Fruit fly (Drosophila melanogaster) whole organism, prepupa: ENCODE results near the gene CG7341.

Source experiments
- Blimp-1 ChIP-seq: fragments of 200-800 bp; sonication (Bioruptor generic); optimal IDR thresholded peaks from 3 replicates; lab custom pipeline; 2017; ENCODE audit warnings: missing biosample characterization, missing genetic modification characterization, mild to moderate bottlenecking, moderate library complexity, missing genetic modification reagents
- CG10631 ChIP-seq: fragments of 200-800 bp; sonication (Bioruptor generic); optimal IDR thresholded peaks from 2 replicates; lab custom pipeline; 2016; ENCODE audit warnings: missing biosample characterization, missing genetic modification characterization
- CG10669 ChIP-seq: fragments of 200-800 bp; sonication (Bioruptor generic); optimal IDR thresholded peaks from 3 replicates; lab custom pipeline; 2018; ENCODE audit warnings: missing biosample characterization, mild to moderate bottlenecking, missing genetic modification characterization, moderate library complexity
- CG11294 ChIP-seq: fragments of 200-800 bp; sonication (Bioruptor generic); IDR thresholded peaks from 2 replicates; pipeline ENCODE4 v1.3.6; 2022; ENCODE audit warnings: missing biosample characterization, missing genetic modification characterization
- CG11902 ChIP-seq: fragments of 200-800 bp; sonication (Bioruptor generic); optimal IDR thresholded peaks from 3 replicates; lab custom pipeline; 2016; ENCODE audit warnings: missing biosample characterization, missing genetic modification characterization
- CG15336 ChIP-seq: fragments of 200-800 bp; sonication (Bioruptor generic); IDR thresholded peaks from 2 replicates; pipeline ENCODE4 v1.3.6; 2022; ENCODE audit warnings: missing biosample characterization, missing genetic modification characterization
- CG16779 ChIP-seq: fragments of 200-800 bp; sonication (Bioruptor generic); optimal IDR thresholded peaks from 3 replicates; lab custom pipeline; 2017; ENCODE audit warnings: missing biosample characterization, mild to moderate bottlenecking, missing genetic modification characterization
- CG3032 ChIP-seq: fragments of 200-800 bp; optimal IDR thresholded peaks from 2 replicates; lab custom pipeline; 2019; ENCODE audit warnings: missing biosample characterization, mild to moderate bottlenecking, missing genetic modification characterization, moderate library complexity
- CG32006 ChIP-seq: fragments of 200-800 bp; sonication (Bioruptor generic); optimal IDR thresholded peaks from 3 replicates; lab custom pipeline; 2017; ENCODE audit warnings: missing biosample characterization, mild to moderate bottlenecking, missing genetic modification characterization
- CG3919 ChIP-seq: fragments of 200-800 bp; sonication (Bioruptor generic); optimal IDR thresholded peaks from 3 replicates; lab custom pipeline; 2016; ENCODE audit warnings: missing biosample characterization, missing genetic modification characterization
- CG4318 ChIP-seq: fragments of 200-800 bp; sonication (Bioruptor generic); optimal IDR thresholded peaks from 3 replicates; lab custom pipeline; 2017; ENCODE audit warnings: missing biosample characterization, mild to moderate bottlenecking, missing genetic modification characterization
- CG6163 ChIP-seq: fragments of 200-800 bp; sonication (Bioruptor generic); IDR thresholded peaks from 3 replicates; pipeline ENCODE4 v1.3.6; 2022; ENCODE audit warnings: missing biosample characterization, missing genetic modification characterization
- CG6276 ChIP-seq: fragments of 200-800 bp; sonication (Bioruptor generic); optimal IDR thresholded peaks from 2 replicates; lab custom pipeline; 2017; ENCODE audit warnings: missing biosample characterization, mild to moderate bottlenecking, missing genetic modification characterization
- CG6792 ChIP-seq: fragments of 200-800 bp; sonication (Bioruptor generic); optimal IDR thresholded peaks from 3 replicates; lab custom pipeline; 2016; ENCODE audit warnings: missing biosample characterization, missing genetic modification characterization
- CG7368 ChIP-seq: fragments of 200-800 bp; sonication (Bioruptor generic); optimal IDR thresholded peaks from 3 replicates; lab custom pipeline; 2016; ENCODE audit warnings: missing biosample characterization, missing genetic modification characterization
- CG8119 ChIP-seq: fragments of 200-800 bp; sonication (Bioruptor generic); IDR thresholded peaks from 3 replicates; pipeline ENCODE4 v1.3.6; 2022; ENCODE audit warnings: missing biosample characterization, missing genetic modification characterization
- CG8632 ChIP-seq: fragments of 200-800 bp; sonication (Bioruptor generic); optimal IDR thresholded peaks from 3 replicates; lab custom pipeline; 2016; ENCODE audit warnings: missing biosample characterization, missing genetic modification characterization
- Eip75B ChIP-seq: fragments of 200-800 bp; sonication (Bioruptor generic); optimal IDR thresholded peaks from 3 replicates; lab custom pipeline; 2016; ENCODE audit warnings: missing biosample characterization, missing genetic modification characterization
- Eip78C ChIP-seq: fragments of 200-800 bp; sonication (Bioruptor generic); peaks from one replicate; lab custom pipeline; 2016; ENCODE audit warnings: missing biosample characterization, missing genetic modification characterization
- Eip93F ChIP-seq: fragments of 200-800 bp; sonication (Bioruptor generic); optimal IDR thresholded peaks from 2 replicates; lab custom pipeline; 2016; ENCODE audit warnings: missing biosample characterization, mild to moderate bottlenecking, missing genetic modification characterization
- Ets21C ChIP-seq: fragments of 200-800 bp; sonication (Bioruptor generic); optimal IDR thresholded peaks from 3 replicates; lab custom pipeline; 2016; ENCODE audit warnings: missing biosample characterization, missing genetic modification characterization
- Gug ChIP-seq: fragments of 200-800 bp; sonication (Bioruptor generic); IDR thresholded peaks from 2 replicates; pipeline ENCODE4 v1.3.6; 2022; ENCODE audit warnings: missing biosample characterization, missing genetic modification characterization
- Hr38 ChIP-seq: sonication (Bioruptor generic); optimal IDR thresholded peaks from 2 replicates; lab custom pipeline; 2016; ENCODE audit warnings: missing biosample characterization, missing genetic modification characterization
- Hr39 ChIP-seq: fragments of 200-800 bp; sonication (Bioruptor generic); optimal IDR thresholded peaks from 2 replicates; lab custom pipeline; 2016; ENCODE audit warnings: missing biosample characterization, missing genetic modification characterization
- Hr4 ChIP-seq: fragments of 200-800 bp; sonication (Bioruptor generic); optimal IDR thresholded peaks from 3 replicates; lab custom pipeline; 2016; ENCODE audit warnings: missing biosample characterization, missing genetic modification characterization
- Lpt ChIP-seq: fragments of 200-800 bp; sonication (Bioruptor generic); optimal IDR thresholded peaks from 3 replicates; lab custom pipeline; 2016; ENCODE audit warnings: missing biosample characterization, missing genetic modification characterization
- Met ChIP-seq: fragments of 200-800 bp; sonication (Bioruptor generic); optimal IDR thresholded peaks from 3 replicates; lab custom pipeline; 2016; ENCODE audit warnings: missing biosample characterization, missing genetic modification characterization
- OdsH ChIP-seq: fragments of 200-800 bp; sonication (Bioruptor generic); optimal IDR thresholded peaks from 3 replicates; lab custom pipeline; 2016; ENCODE audit warnings: missing biosample characterization, missing genetic modification characterization
- Smox ChIP-seq: fragments of 200-800 bp; sonication (Bioruptor generic); optimal IDR thresholded peaks from 3 replicates; lab custom pipeline; 2016; ENCODE audit warnings: missing biosample characterization, missing genetic modification characterization
- Sox102F ChIP-seq: fragments of 200-800 bp; sonication (Bioruptor generic); optimal IDR thresholded peaks from 2 replicates; lab custom pipeline; 2016; ENCODE audit warnings: missing biosample characterization, mild to moderate bottlenecking, missing genetic modification characterization
- achi ChIP-seq: fragments of 200-800 bp; sonication (Bioruptor generic); optimal IDR thresholded peaks from 3 replicates; lab custom pipeline; 2016; ENCODE audit warnings: missing biosample characterization, missing genetic modification characterization
- acj6 ChIP-seq: fragments of 200-800 bp; sonication (Bioruptor generic); optimal IDR thresholded peaks from 3 replicates; lab custom pipeline; 2016; ENCODE audit warnings: missing biosample characterization, missing genetic modification characterization
- cyc ChIP-seq: fragments of 200-800 bp; sonication (Bioruptor generic); optimal IDR thresholded peaks from 3 replicates; lab custom pipeline; 2016; ENCODE audit warnings: missing biosample characterization, missing genetic modification characterization
- dac ChIP-seq: fragments of 200-800 bp; sonication (Bioruptor generic); optimal IDR thresholded peaks from 2 replicates; lab custom pipeline; 2017; ENCODE audit warnings: missing biosample characterization, mild to moderate bottlenecking, missing genetic modification characterization
- eg ChIP-seq: fragments of 200-800 bp; sonication (Bioruptor generic); IDR thresholded peaks from 3 replicates; pipeline ENCODE4 v1.3.6; 2022; ENCODE audit warnings: missing biosample characterization, missing genetic modification characterization
- esn ChIP-seq: fragments of 200-800 bp; sonication (Bioruptor generic); optimal IDR thresholded peaks from 2 replicates; lab custom pipeline; 2016; ENCODE audit warnings: missing biosample characterization, mild to moderate bottlenecking, missing genetic modification characterization, moderate library complexity
- fd59A ChIP-seq: fragments of 200-800 bp; sonication (Bioruptor generic); optimal IDR thresholded peaks from 2 replicates; lab custom pipeline; 2017; ENCODE audit warnings: missing biosample characterization, mild to moderate bottlenecking, missing genetic modification characterization, missing genetic modification reagents
- fd85E ChIP-seq: fragments of 200-800 bp; sonication (Bioruptor generic); optimal IDR thresholded peaks from 3 replicates; lab custom pipeline; 2016; ENCODE audit warnings: missing biosample characterization, missing genetic modification characterization
- fkh ChIP-seq: fragments of 200-800 bp; sonication (Bioruptor generic); optimal IDR thresholded peaks from 3 replicates; lab custom pipeline; 2017; ENCODE audit warnings: missing biosample characterization, mild to moderate bottlenecking, missing genetic modification characterization, moderate library complexity
- lz ChIP-seq: fragments of 200-800 bp; sonication (Bioruptor generic); optimal IDR thresholded peaks from 3 replicates; lab custom pipeline; 2016; ENCODE audit warnings: missing biosample characterization, missing genetic modification characterization
- pdm3 ChIP-seq: fragments of 200-800 bp; sonication (Bioruptor generic); optimal IDR thresholded peaks from 3 replicates; lab custom pipeline; 2016; ENCODE audit warnings: missing biosample characterization, missing genetic modification characterization
- salr ChIP-seq, 2 experiments: fragments of 200-800 bp; sonication (Bioruptor generic); optimal IDR thresholded peaks; 3 replicates each; lab custom pipeline; 2016 to 2018; ENCODE audit warnings: missing biosample characterization in 2 of 2, missing genetic modification characterization in 2 of 2, mild to moderate bottlenecking in 1 of 2
- ss ChIP-seq, 2 experiments: fragments of 200-800 bp; sonication (Bioruptor generic); optimal IDR thresholded peaks; 2 replicates in 1 of 2; 3 replicates in 1 of 2; lab custom pipeline; 2017 to 2018; ENCODE audit warnings: mild to moderate bottlenecking in 2 of 2, missing biosample characterization in 2 of 2, missing genetic modification characterization in 2 of 2, moderate library complexity in 1 of 2
- svp ChIP-seq: fragments of 200-800 bp; sonication (Bioruptor generic); peaks from one replicate; lab custom pipeline; 2016; ENCODE audit warnings: missing biosample characterization, missing genetic modification characterization
- topi ChIP-seq: fragments of 200-800 bp; sonication (Bioruptor generic); optimal IDR thresholded peaks from 3 replicates; lab custom pipeline; 2016; ENCODE audit warnings: missing biosample characterization, missing genetic modification characterization
- vri ChIP-seq: fragments of 200-800 bp; sonication (Bioruptor generic); optimal IDR thresholded peaks from 3 replicates; lab custom pipeline; 2016; ENCODE audit warnings: missing biosample characterization, mild to moderate bottlenecking, missing genetic modification characterization

The CG7341 gene

DNA sequence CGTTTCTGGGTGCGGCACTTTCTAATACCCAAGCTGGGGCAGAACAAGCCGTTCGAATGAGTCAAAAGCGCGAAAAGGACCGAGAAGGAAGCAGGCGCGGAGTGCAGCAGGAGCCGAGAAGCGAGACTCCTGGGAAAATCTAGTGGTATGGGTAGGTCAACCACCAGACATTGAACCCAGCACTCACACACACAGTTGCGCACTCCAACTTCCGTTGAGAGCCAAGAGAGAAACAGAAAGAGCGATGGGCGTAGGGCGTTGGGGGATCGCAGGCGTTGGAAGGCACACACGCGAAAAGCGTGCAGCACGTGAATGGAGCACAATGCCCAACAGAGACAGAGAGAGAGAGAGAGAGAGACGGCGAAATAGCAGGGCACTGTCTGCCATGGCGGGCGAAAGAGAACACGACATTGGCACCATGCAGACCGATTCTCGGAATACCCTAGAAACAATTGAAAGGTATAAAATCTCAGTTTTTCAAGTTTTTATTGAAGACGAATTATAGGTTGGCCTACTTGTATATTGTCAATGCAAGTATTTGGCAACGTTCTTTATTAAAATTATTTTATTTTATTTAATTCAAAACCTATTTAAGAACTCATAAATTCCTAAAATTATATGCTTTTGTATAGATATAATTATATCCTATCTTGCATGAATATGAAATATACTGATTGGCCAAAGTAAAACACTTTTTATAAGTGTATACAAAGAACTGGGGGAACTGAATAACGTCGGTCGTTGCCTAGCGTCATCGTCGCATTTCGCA lies 34.9 kb upstream of the CG7341 start (continued):
- TF ChIP-seq CG6792 (peak; percentile 84), Hr38 (GFP tag; lab: Kevin White, UChicago) (no peak), dac (GFP tag; lab: Kevin White, UChicago) (peak; percentile 87), svp (GFP tag; lab: Kevin White, UChicago) (peak; percentile 82), ss (GFP tag; optimal IDR thresholded peaks at IDR 0.05; lab: Kevin White, UChicago) (peak; percentile 97 to 98), CG8632 (GFP tag; lab: Kevin White, UChicago) (peak; percentile 92), Hr39 (GFP tag; lab: Kevin White, UChicago) (peak; percentile 34), CG10631 (GFP tag; lab: Kevin White, UChicago) (peak; percentile 97), CG11902 (GFP tag; lab: Kevin White, UChicago) (peak; percentile 83), CG15336 (GFP tag; lab: Robert Waterston, UW) (peak; percentile 97), fd85E (GFP tag; lab: Kevin White, UChicago) (peak; percentile 18), vri (no peak), Blimp-1 (GFP tag; lab: Kevin White, UChicago) (peak; percentile 57), pdm3 (peak; percentile 81), CG7368 (GFP tag; lab: Kevin White, UChicago) (peak; percentile 80), CG32006 (GFP tag; lab: Kevin White, UChicago) (peak; percentile 98), Lpt (peak; percentile 89), CG8119 (GFP tag; lab: Robert Waterston, UW) (peak; percentile 97), CG3032 (peak; percentile 98), Sox102F (GFP tag; lab: Kevin White, UChicago) (peak; percentile 31), CG3919 (GFP tag; lab: Kevin White, UChicago) (peak; percentile 91), fkh (GFP tag; lab: Kevin White, UChicago) (no peak), lz (GFP tag; lab: Kevin White, UChicago) (peak; percentile 63), Smox (GFP tag; lab: Kevin White, UChicago) (peak; percentile 45), topi (peak; percentile 57), Ets21C (GFP tag; lab: Kevin White, UChicago) (no peak)

DNA sequence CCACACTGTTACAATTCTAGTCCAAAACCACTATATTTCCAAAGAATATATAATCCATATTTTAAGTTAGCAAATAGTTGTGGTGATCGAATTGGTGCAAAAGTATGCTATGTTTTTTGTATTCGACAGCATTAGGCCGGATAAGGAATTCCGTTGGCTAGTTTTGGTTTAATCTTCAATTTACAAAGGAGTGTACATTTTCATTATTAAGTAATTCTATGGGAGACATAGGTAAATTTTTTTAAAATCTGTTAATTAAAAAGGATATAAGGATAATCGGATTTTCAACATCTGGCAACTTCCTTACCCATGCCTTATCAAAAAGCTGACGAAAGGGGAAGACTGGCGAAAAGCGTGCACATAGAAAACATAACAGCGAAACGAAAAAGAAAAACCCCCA lies 34.1 kb upstream of the CG7341 start:
- TF ChIP-seq topi = peak; percentile 0
- TF ChIP-seq salr (GFP tag; optimal IDR thresholded peaks at IDR 0.05; lab: Kevin White, UChicago) = peak; percentile 57 to 74
- TF ChIP-seq CG10669 = peak; percentile 77
- TF ChIP-seq CG3032 = peak; percentile 70
- TF ChIP-seq CG4318 (GFP tag; lab: Kevin White, UChicago) = peak; percentile 70
- TF ChIP-seq Blimp-1 (GFP tag; lab: Kevin White, UChicago) = no peak
- no peak for TF ChIP-seq fkh (GFP tag; lab: Kevin White, UChicago)
- TF ChIP-seq fd59A (GFP tag; lab: Kevin White, UChicago) = peak; percentile 76
- peak; percentile 43 for TF ChIP-seq CG3919 (GFP tag; lab: Kevin White, UChicago)
- peak; percentile 79 for TF ChIP-seq CG8119 (GFP tag; lab: Robert Waterston, UW)
- TF ChIP-seq Smox (GFP tag; lab: Kevin White, UChicago) = no peak
- TF ChIP-seq Sox102F (GFP tag; lab: Kevin White, UChicago) = peak; percentile 10
- TF ChIP-seq acj6 (GFP tag; lab: Kevin White, UChicago) = peak; percentile 63
- peak; percentile 36; the same call in 1 of the 2 replicates for TF ChIP-seq Gug (GFP tag; lab: Robert Waterston, UW)
- peak; percentile 62; the same call in 2 of the 3 replicates for TF ChIP-seq eg (GFP tag; lab: Robert Waterston, UW)
- TF ChIP-seq Eip78C (GFP tag; lab: Kevin White, UChicago) = peak; percentile 92
- TF ChIP-seq CG7368 (GFP tag; lab: Kevin White, UChicago) = no peak
- peak; percentile 81 for TF ChIP-seq CG15336 (GFP tag; lab: Robert Waterston, UW)
- no peak for TF ChIP-seq lz (GFP tag; lab: Kevin White, UChicago)
- peak; percentile 54 for TF ChIP-seq CG6276
- peak; percentile 12 for TF ChIP-seq cyc (GFP tag; lab: Kevin White, UChicago)
- TF ChIP-seq OdsH (GFP tag; lab: Kevin White, UChicago) = peak; percentile 20
- no peak; the same call in 1 of the 2 replicates for TF ChIP-seq CG11294 (GFP tag; lab: Robert Waterston, UW)
- peak; percentile 65 for TF ChIP-seq Hr4
- TF ChIP-seq CG6163 (GFP tag; lab: Robert Waterston, UW) = no peak
- TF ChIP-seq Met (GFP tag; lab: Kevin White, UChicago) = peak; percentile 46
- TF ChIP-seq CG32006 (GFP tag; lab: Kevin White, UChicago) = peak; percentile 74
- TF ChIP-seq Eip93F (GFP tag; lab: Kevin White, UChicago) = no peak
- TF ChIP-seq esn (GFP tag; lab: Kevin White, UChicago) = no peak
- peak; percentile 31 for TF ChIP-seq CG8632 (GFP tag; lab: Kevin White, UChicago)
- TF ChIP-seq dac (GFP tag; lab: Kevin White, UChicago) = no peak
- peak; percentile 60 for TF ChIP-seq svp (GFP tag; lab: Kevin White, UChicago)
- TF ChIP-seq achi (GFP tag; lab: Kevin White, UChicago) = peak; percentile 66
- TF ChIP-seq CG11902 (GFP tag; lab: Kevin White, UChicago) = no peak
- peak; percentile 33 for TF ChIP-seq CG16779 (tag; lab: Kevin White, UChicago)
- TF ChIP-seq Eip75B (GFP tag; lab: Kevin White, UChicago) = peak; percentile 21
